Worm (Caenorhabditis elegans): ENCODE measurements around the gene sfxn-5.
A peak's percentile ranks its signal among the peaks of the same experiment; 100 is the strongest.

Gene sfxn-5

DNA sequence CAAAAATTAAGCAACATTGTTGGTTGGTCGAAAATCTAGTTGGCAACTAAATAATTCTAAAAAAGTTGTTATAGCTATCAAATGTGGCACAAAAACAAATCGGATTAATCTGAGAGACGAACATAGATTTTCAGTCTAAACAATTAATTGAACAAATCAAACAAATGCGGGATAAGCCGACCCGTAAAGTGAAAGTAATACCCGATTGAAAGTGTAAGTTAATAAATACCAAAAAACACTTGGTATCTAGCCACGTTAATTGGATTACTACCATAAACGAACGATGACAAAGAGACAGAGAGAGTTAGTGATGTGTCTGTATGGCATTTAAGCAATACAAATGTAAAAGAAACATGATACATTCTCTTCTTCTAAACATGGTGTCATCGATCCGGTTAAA, 10.9 kb downstream of the sfxn-5 start:
- peak; percentile 12 for TF ChIP-seq blmp-1 (tag; optimal IDR thresholded peaks at IDR 0.05)
- no peak for TF ChIP-seq mab-5 (tag; optimal IDR thresholded peaks at IDR 0.05)

DNA sequence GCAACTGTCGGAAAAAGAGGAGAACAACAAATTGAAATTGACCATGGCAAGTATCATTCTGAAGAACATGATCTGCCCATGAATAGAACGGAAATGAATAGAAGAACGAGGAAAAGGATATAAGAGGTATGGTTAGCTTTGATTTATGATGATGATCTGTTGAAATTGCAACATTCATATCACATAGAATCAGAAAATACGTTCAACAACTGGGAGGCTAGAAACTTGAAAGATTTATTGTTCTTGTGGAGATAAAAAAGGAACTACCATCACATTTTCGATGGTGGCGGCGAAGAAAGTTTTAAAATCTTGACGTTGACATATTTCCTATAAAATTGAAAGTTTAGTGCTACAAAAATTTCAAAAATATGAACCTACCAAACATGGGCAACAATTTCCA, 11.6 kb downstream of the sfxn-5 start:
- no peak for TF ChIP-seq lin-32 (GFP tag; optimal IDR thresholded peaks at IDR 0.05)
- TF ChIP-seq nhr-28 (tag; optimal IDR thresholded peaks at IDR 0.05), result no peak
- TF ChIP-seq unc-39 (tag; optimal IDR thresholded peaks at IDR 0.05), result no peak
- no peak for TF ChIP-seq lin-13 (tag; optimal IDR thresholded peaks at IDR 0.05)
- no peak for TF ChIP-seq mep-1 (tag; optimal IDR thresholded peaks at IDR 0.05)
- TF ChIP-seq nhr-76 (tag; optimal IDR thresholded peaks at IDR 0.05), result no peak
- no peak for TF ChIP-seq unc-62 (GFP tag; optimal IDR thresholded peaks at IDR 0.05)
- TF ChIP-seq lsy-2 (tag; optimal IDR thresholded peaks at IDR 0.05), result no peak
- no peak for TF ChIP-seq zip-8 (tag; optimal IDR thresholded peaks at IDR 0.05)
- no peak for TF ChIP-seq elt-1 (tag; optimal IDR thresholded peaks at IDR 0.05; ENCODE audit: borderline replicate concordance, insufficient read depth)
- TF ChIP-seq ham-2 (GFP tag; optimal IDR thresholded peaks at IDR 0.05), result no peak
- no peak for TF ChIP-seq M03D4.4 (tag; optimal IDR thresholded peaks at IDR 0.05)
- TF ChIP-seq nhr-2 (tag; optimal IDR thresholded peaks at IDR 0.05), result no peak
- no peak for TF ChIP-seq bed-3 (GFP tag; optimal IDR thresholded peaks at IDR 0.05)

DNA sequence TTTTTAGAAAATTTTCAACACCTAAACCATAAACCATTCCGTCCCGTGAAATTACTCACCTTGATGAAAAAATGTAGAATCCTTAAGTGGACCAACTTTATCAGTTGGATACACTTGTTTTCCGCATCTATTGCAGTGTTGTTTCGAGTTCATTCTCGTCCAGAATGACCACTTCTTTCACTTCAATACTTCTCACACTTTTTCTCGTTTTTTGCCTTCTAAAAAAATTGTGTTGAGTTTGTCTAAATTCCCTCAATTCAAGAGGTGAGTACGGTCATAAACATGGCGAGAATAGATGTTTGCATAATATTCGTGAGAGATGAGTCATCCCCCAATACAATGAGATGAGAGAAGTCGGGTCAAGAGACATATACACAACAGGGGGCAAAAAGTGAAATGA, 12.3 kb downstream of the sfxn-5 start, which contains the start of gene ltd-1:
TSS of gene ltd-1 (minus strand) at position 218 of the 400 bp plus-strand sequence.
- TF ChIP-seq flh-1 (GFP tag; optimal IDR thresholded peaks at IDR 0.05) (no peak), mls-2 (tag; optimal IDR thresholded peaks at IDR 0.05) (no peak), elt-1 (tag; optimal IDR thresholded peaks at IDR 0.05; ENCODE audit: borderline replicate concordance, insufficient read depth) (no peak), lin-32 (GFP tag; optimal IDR thresholded peaks at IDR 0.05) (no peak), tbx-8 (GFP tag; optimal IDR thresholded peaks at IDR 0.05) (no peak), ces-1 (GFP tag; optimal IDR thresholded peaks at IDR 0.05) (no peak), ztf-11 (tag; optimal IDR thresholded peaks at IDR 0.05) (no peak), snpc-4 (tag; optimal IDR thresholded peaks at IDR 0.05) (no peak), nhr-76 (tag; optimal IDR thresholded peaks at IDR 0.05) (no peak), lsy-2 (tag; optimal IDR thresholded peaks at IDR 0.05) (no peak), ceh-43 (GFP tag; optimal IDR thresholded peaks at IDR 0.05) (no peak), unc-39 (tag; optimal IDR thresholded peaks at IDR 0.05) (no peak), ceh-83 (GFP tag; optimal IDR thresholded peaks at IDR 0.05) (no peak), cnd-1 (tag; optimal IDR thresholded peaks at IDR 0.05) (no peak), M03D4.4 (tag; optimal IDR thresholded peaks at IDR 0.05) (no peak), nhr-2 (tag; optimal IDR thresholded peaks at IDR 0.05) (no peak), elt-3 (tag; optimal IDR thresholded peaks at IDR 0.05) (no peak), nhr-237 (tag; optimal IDR thresholded peaks at IDR 0.05) (no peak)

DNA sequence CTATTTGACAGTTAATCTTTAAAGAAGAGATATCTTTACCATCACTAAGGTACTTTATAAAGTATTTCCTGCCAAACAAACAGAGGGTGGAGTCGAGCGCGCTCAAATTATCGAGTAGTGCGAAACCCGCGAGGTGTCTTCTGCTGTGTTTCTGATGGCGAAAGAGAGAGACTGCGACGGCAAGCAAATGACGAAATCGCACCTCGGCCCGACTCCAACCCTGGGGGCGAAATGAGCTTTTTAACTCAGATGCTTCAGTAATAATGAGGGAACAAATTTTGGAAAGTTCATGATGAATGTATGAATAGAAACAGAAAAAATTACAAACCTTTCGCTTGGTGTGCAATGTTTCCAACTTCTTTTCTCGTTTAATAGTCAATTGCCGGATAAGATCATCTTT, 13.3 kb downstream of the sfxn-5 start:
- TF ChIP-seq sem-2 (GFP tag; optimal IDR thresholded peaks at IDR 0.05) (no peak), cnd-1 (tag; optimal IDR thresholded peaks at IDR 0.05) (no peak), nhr-237 (tag; optimal IDR thresholded peaks at IDR 0.05) (no peak), ceh-39 (tag; optimal IDR thresholded peaks at IDR 0.05) (peak; percentile 25), drap-1 (GFP tag; optimal IDR thresholded peaks at IDR 0.05) (peak; percentile 27), ces-1 (GFP tag; optimal IDR thresholded peaks at IDR 0.05) (no peak), ceh-83 (GFP tag; optimal IDR thresholded peaks at IDR 0.05) (peak; percentile 37), sptf-1 (tag; optimal IDR thresholded peaks at IDR 0.05) (peak; percentile 17)

DNA sequence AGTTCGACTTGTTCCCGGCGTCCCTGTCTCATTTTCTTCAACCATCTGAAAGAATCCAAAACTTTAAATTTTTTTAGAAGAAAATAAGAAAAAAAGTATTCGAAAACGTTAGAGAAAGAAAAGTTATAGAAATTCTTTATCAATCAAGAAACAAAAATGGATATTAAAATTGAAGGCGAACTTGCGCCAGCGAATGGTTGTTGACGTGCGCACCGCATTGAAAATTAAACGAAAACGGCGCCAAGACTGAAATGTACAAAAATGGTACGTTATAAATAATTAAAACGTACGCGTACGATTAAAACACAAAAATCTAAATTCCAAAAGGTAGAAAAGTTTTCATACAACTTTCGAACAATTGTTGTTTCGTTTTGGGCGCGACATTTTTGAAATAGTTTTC, 18.0 kb downstream of the sfxn-5 start, which contains the start of gene K02C4.3:
TSS of gene K02C4.3 (minus strand) at position 51 of the 400 bp plus-strand sequence.
- TF ChIP-seq ztf-11 (tag; optimal IDR thresholded peaks at IDR 0.05), result no peak
- TF ChIP-seq mep-1 (tag; optimal IDR thresholded peaks at IDR 0.05), result peak; percentile 60
- TF ChIP-seq lsy-2 (tag; optimal IDR thresholded peaks at IDR 0.05), result peak; percentile 63
- TF ChIP-seq lin-32 (GFP tag; optimal IDR thresholded peaks at IDR 0.05), result no peak

DNA sequence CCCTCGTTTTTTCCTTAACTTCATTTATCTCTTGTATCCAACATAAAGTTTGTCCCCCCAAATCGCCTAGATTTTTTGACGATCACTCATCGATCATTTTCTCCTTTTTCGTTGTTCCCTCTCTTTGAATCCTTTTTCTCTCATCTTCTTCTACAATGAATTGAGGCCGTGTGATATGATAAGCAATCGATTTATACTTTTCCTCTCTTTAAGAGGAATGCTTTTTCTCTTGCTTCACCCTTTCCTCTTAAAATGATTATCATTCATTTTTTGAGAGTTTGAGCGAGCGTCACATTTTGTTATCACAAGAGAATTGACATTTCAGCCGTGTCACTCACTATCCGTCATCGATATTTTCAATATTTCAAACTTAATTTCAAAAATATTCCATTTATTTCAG, 26.8 kb downstream of the sfxn-5 start, which contains the start of gene K02C4.5:
TSS of gene K02C4.5 (plus strand) at position 395 of the 400 bp plus-strand sequence.
- TF ChIP-seq ceh-83 (GFP tag; optimal IDR thresholded peaks at IDR 0.05) (no peak), mep-1 (tag; optimal IDR thresholded peaks at IDR 0.05) (no peak), nhr-237 (tag; optimal IDR thresholded peaks at IDR 0.05) (no peak), hlh-1 (tag; optimal IDR thresholded peaks at IDR 0.05) (no peak), ztf-11 (tag; optimal IDR thresholded peaks at IDR 0.05) (no peak), mab-5 (tag; optimal IDR thresholded peaks at IDR 0.05) (no peak), unc-120 (tag; optimal IDR thresholded peaks at IDR 0.05; ENCODE audit: poor library complexity, severe bottlenecking) (no peak)

Measured in whole organism, mixed stage, embryonic.